Fruit fly (Drosophila melanogaster) whole organism, embryonic: Measurements from ENCODE around the gene CG8379.

Source experiments
- CG10267 ChIP-seq: fragments of 200-800 bp; sonication (Bioruptor generic); optimal IDR thresholded peaks from 2 replicates; lab custom pipeline; 2018; ENCODE audit warnings: missing biosample characterization, mild to moderate bottlenecking, missing genetic modification characterization, moderate library complexity
- CG10654 ChIP-seq: fragments of 200-800 bp; sonication (Bioruptor generic); optimal IDR thresholded peaks from 2 replicates; lab custom pipeline; 2016; ENCODE audit warnings: missing biosample characterization, missing genetic modification characterization
- CG10979 ChIP-seq: fragments of 200-800 bp; sonication (Bioruptor generic); optimal IDR thresholded peaks from 2 replicates; lab custom pipeline; 2018; ENCODE audit warnings: missing biosample characterization, mild to moderate bottlenecking, missing genetic modification characterization, moderate library complexity
- CG11247 ChIP-seq: fragments of 200-800 bp; sonication (Bioruptor generic); IDR thresholded peaks from 2 replicates; pipeline ENCODE4 v1.3.6; 2022; ENCODE audit warnings: missing biosample characterization, missing genetic modification characterization
- CG11560 ChIP-seq: fragments of 200-800 bp; sonication (Bioruptor generic); IDR thresholded peaks from 3 replicates; pipeline ENCODE4 v1.3.6; 2022; ENCODE audit warnings: missing biosample characterization, missing genetic modification characterization
- CG12299 ChIP-seq: fragments of 200-800 bp; sonication (Bioruptor generic); optimal IDR thresholded peaks from 2 replicates; lab custom pipeline; 2018; ENCODE audit warnings: missing biosample characterization, mild to moderate bottlenecking, missing genetic modification characterization
- CG12942 ChIP-seq: fragments of 200-800 bp; sonication (Bioruptor generic); optimal IDR thresholded peaks from 3 replicates; lab custom pipeline; 2016; ENCODE audit warnings: missing biosample characterization, missing genetic modification characterization
- CG14050 ChIP-seq: fragments of 200-800 bp; sonication (Bioruptor generic); IDR thresholded peaks from 3 replicates; pipeline ENCODE4 v1.3.6; 2022; ENCODE audit warnings: missing biosample characterization, missing genetic modification characterization
- CG15269 ChIP-seq: fragments of 200-800 bp; sonication (Bioruptor generic); optimal IDR thresholded peaks from 2 replicates; lab custom pipeline; 2018; ENCODE audit warnings: missing biosample characterization, mild to moderate bottlenecking, missing genetic modification characterization, moderate library complexity
- CG15479 ChIP-seq: fragments of 200-800 bp; sonication (Bioruptor generic); optimal IDR thresholded peaks from 3 replicates; lab custom pipeline; 2019; ENCODE audit warnings: missing biosample characterization, mild to moderate bottlenecking, missing genetic modification characterization, moderate library complexity
- CG15514 ChIP-seq: fragments of 200-800 bp; sonication (Bioruptor generic); optimal IDR thresholded peaks from 3 replicates; lab custom pipeline; 2017; ENCODE audit warnings: missing biosample characterization, missing genetic modification characterization, mild to moderate bottlenecking, moderate library complexity, missing genetic modification reagents
- CG17385 ChIP-seq: fragments of 200-800 bp; sonication (Bioruptor generic); optimal IDR thresholded peaks from 3 replicates; lab custom pipeline; 2018; ENCODE audit warnings: missing biosample characterization, mild to moderate bottlenecking, missing genetic modification characterization
- CG2120 ChIP-seq: fragments of 200-800 bp; sonication (Bioruptor generic); optimal IDR thresholded peaks from 3 replicates; lab custom pipeline; 2016; ENCODE audit warnings: missing biosample characterization, missing genetic modification characterization
- CG3281 ChIP-seq: fragments of 200-800 bp; sonication (Bioruptor generic); optimal IDR thresholded peaks from 3 replicates; lab custom pipeline; 2017; ENCODE audit warnings: missing biosample characterization, mild to moderate bottlenecking, missing genetic modification characterization
- CG5180 ChIP-seq: fragments of 200-800 bp; sonication (Bioruptor generic); optimal IDR thresholded peaks from 3 replicates; lab custom pipeline; 2017; ENCODE audit warnings: missing biosample characterization, missing genetic modification characterization, mild to moderate bottlenecking, moderate library complexity, missing genetic modification reagents
- CG6791 ChIP-seq: fragments of 200-800 bp; sonication (Bioruptor generic); IDR thresholded peaks from 3 replicates; pipeline ENCODE4 v1.3.6; 2022; ENCODE audit warnings: missing biosample characterization, missing genetic modification characterization; ENCODE audit not compliant: partially characterized antibody
- CG7357 ChIP-seq: fragments of 200-800 bp; sonication (Bioruptor generic); IDR thresholded peaks from 3 replicates; pipeline ENCODE4 v1.3.6; 2022; ENCODE audit warnings: missing biosample characterization, missing genetic modification characterization
- CG8765 ChIP-seq: fragments of 200-800 bp; sonication (Bioruptor generic); IDR thresholded peaks from 2 replicates; pipeline ENCODE4 v1.3.6; 2022; ENCODE audit warnings: missing biosample characterization, missing genetic modification characterization
- CG9817 ChIP-seq: fragments of 200-800 bp; sonication (Bioruptor generic); optimal IDR thresholded peaks from 2 replicates; lab custom pipeline; 2018; ENCODE audit warnings: missing biosample characterization, mild to moderate bottlenecking, missing genetic modification characterization, moderate library complexity
- Dip2 ChIP-seq: fragments of 200-800 bp; sonication (Bioruptor generic); IDR thresholded peaks from 2 replicates; pipeline ENCODE4 v1.3.6; 2022; ENCODE audit warnings: missing biosample characterization, missing genetic modification characterization
- E2f1 ChIP-seq: fragments of 200-800 bp; sonication (Bioruptor generic); IDR thresholded peaks from 2 replicates; pipeline ENCODE4 v1.3.6; 2022; ENCODE audit warnings: missing biosample characterization, missing genetic modification characterization
- HmgD ChIP-seq: fragments of 200-800 bp; sonication (Bioruptor generic); optimal IDR thresholded peaks from 3 replicates; lab custom pipeline; 2016; ENCODE audit warnings: missing biosample characterization, missing genetic modification characterization
- Hmr ChIP-seq: fragments of 200-800 bp; sonication (Bioruptor generic); optimal IDR thresholded peaks from 3 replicates; lab custom pipeline; 2017; ENCODE audit warnings: mild to moderate bottlenecking, missing biosample characterization, missing genetic modification reagents, missing genetic modification characterization
- Lim3 ChIP-seq: fragments of 200-800 bp; sonication (Bioruptor generic); IDR thresholded peaks from 2 replicates; pipeline ENCODE4 v1.3.6; 2022; ENCODE audit warnings: missing biosample characterization, missing genetic modification characterization
- NFAT ChIP-seq: fragments of 200-800 bp; sonication (Bioruptor generic); IDR thresholded peaks from 2 replicates; pipeline ENCODE4 v1.3.6; 2022; ENCODE audit warnings: missing biosample characterization, missing genetic modification characterization
- Nf-YA ChIP-seq: fragments of 200-800 bp; sonication (Bioruptor generic); IDR thresholded peaks from 2 replicates; pipeline ENCODE4 v1.3.6; 2022; ENCODE audit warnings: missing biosample characterization, missing genetic modification characterization
- Ptx1 ChIP-seq: fragments of 200-800 bp; sonication (Bioruptor generic); IDR thresholded peaks from 2 replicates; pipeline ENCODE4 v1.3.6; 2022; ENCODE audit warnings: missing biosample characterization, missing genetic modification characterization
- Rx ChIP-seq: fragments of 200-800 bp; sonication (Bioruptor generic); IDR thresholded peaks from 2 replicates; pipeline ENCODE4 v1.3.6; 2022; ENCODE audit warnings: missing biosample characterization, missing genetic modification characterization
- Tbp ChIP-seq: fragments of >200 bp; optimal IDR thresholded peaks from 2 replicates; lab custom pipeline; 2018; ENCODE audit warnings: missing biosample characterization, missing genetic modification characterization
- Xbp1 ChIP-seq: fragments of 200-800 bp; sonication (Bioruptor generic); optimal IDR thresholded peaks from 3 replicates; lab custom pipeline; 2016; ENCODE audit warnings: missing biosample characterization, mild to moderate bottlenecking, missing genetic modification characterization
- ash1 ChIP-seq: fragments of 200-800 bp; sonication (Bioruptor generic); optimal IDR thresholded peaks from 2 replicates; lab custom pipeline; 2018; ENCODE audit warnings: missing biosample characterization, mild to moderate bottlenecking, missing genetic modification characterization
- corto ChIP-seq: fragments of 200-800 bp; sonication (Bioruptor generic); optimal IDR thresholded peaks from 2 replicates; lab custom pipeline; 2016; ENCODE audit warnings: missing biosample characterization, mild to moderate bottlenecking, missing genetic modification characterization, moderate library complexity
- cwo ChIP-seq: fragments of 200-800 bp; sonication (Bioruptor generic); optimal IDR thresholded peaks from 3 replicates; lab custom pipeline; 2017; ENCODE audit warnings: missing biosample characterization, missing genetic modification characterization, mild to moderate bottlenecking, moderate library complexity, missing genetic modification reagents
- en ChIP-seq: fragments of 200-800 bp; sonication (Bioruptor generic); optimal IDR thresholded peaks from 2 replicates; lab custom pipeline; 2016; ENCODE audit warnings: missing biosample characterization, missing genetic modification characterization
- grn ChIP-seq: fragments of 200-800 bp; sonication (Bioruptor generic); optimal IDR thresholded peaks from 3 replicates; lab custom pipeline; 2017; ENCODE audit warnings: missing biosample characterization, missing genetic modification characterization
- hth ChIP-seq: fragments of >200 bp; optimal IDR thresholded peaks from 2 replicates; lab custom pipeline; 2017; ENCODE audit warnings: inconsistent platforms
- jumu ChIP-seq: fragments of 200-800 bp; sonication (Bioruptor generic); optimal IDR thresholded peaks from 3 replicates; lab custom pipeline; 2016; ENCODE audit warnings: missing biosample characterization, missing genetic modification characterization
- klu ChIP-seq: fragments of 200-800 bp; sonication (Bioruptor generic); IDR thresholded peaks from 2 replicates; pipeline ENCODE4 v1.3.6; 2022; ENCODE audit warnings: missing biosample characterization, missing genetic modification characterization
- mirr ChIP-seq: fragments of 200-800 bp; sonication (Bioruptor generic); optimal IDR thresholded peaks from 3 replicates; lab custom pipeline; 2018; ENCODE audit warnings: missing biosample characterization, mild to moderate bottlenecking, missing genetic modification characterization
- mld ChIP-seq: fragments of 200-800 bp; sonication (Bioruptor generic); IDR thresholded peaks from 3 replicates; pipeline ENCODE4 v1.3.6; 2022; ENCODE audit warnings: missing biosample characterization, missing genetic modification characterization; ENCODE audit not compliant: partially characterized antibody
- nau ChIP-seq: fragments of 200-800 bp; sonication (Bioruptor generic); optimal IDR thresholded peaks from 3 replicates; lab custom pipeline; 2017; ENCODE audit warnings: missing biosample characterization, mild to moderate bottlenecking, missing genetic modification characterization, missing genetic modification reagents
- pb ChIP-seq: fragments of 200-800 bp; sonication (Bioruptor generic); optimal IDR thresholded peaks from 3 replicates; lab custom pipeline; 2016; ENCODE audit warnings: missing biosample characterization, missing genetic modification characterization
- pita ChIP-seq: fragments of 200-800 bp; sonication (Bioruptor generic); optimal IDR thresholded peaks from 2 replicates; lab custom pipeline; 2017; ENCODE audit warnings: missing biosample characterization, mild to moderate bottlenecking, missing genetic modification characterization
- pros ChIP-seq: fragments of 200-800 bp; sonication (Bioruptor generic); optimal IDR thresholded peaks from 3 replicates; lab custom pipeline; 2019; ENCODE audit warnings: missing biosample characterization, mild to moderate bottlenecking, missing genetic modification characterization, moderate library complexity
- pum ChIP-seq: fragments of 200-800 bp; sonication (Bioruptor generic); optimal IDR thresholded peaks from 2 replicates; lab custom pipeline; 2016; ENCODE audit warnings: missing biosample characterization, missing genetic modification characterization
- salm ChIP-seq: fragments of 200-800 bp; sonication (Bioruptor generic); optimal IDR thresholded peaks from 2 replicates; lab custom pipeline; 2018; ENCODE audit warnings: missing biosample characterization, mild to moderate bottlenecking, missing genetic modification characterization
- sna ChIP-seq: fragments of 200-800 bp; sonication (Bioruptor generic); IDR thresholded peaks from 2 replicates; pipeline ENCODE4 v1.3.6; 2022; ENCODE audit warnings: missing biosample characterization, missing genetic modification characterization; ENCODE audit not compliant: partially characterized antibody
- stwl ChIP-seq: fragments of 200-800 bp; sonication (Bioruptor generic); optimal IDR thresholded peaks from 3 replicates; lab custom pipeline; 2018; ENCODE audit warnings: missing biosample characterization, mild to moderate bottlenecking, missing genetic modification characterization, moderate library complexity
- sug ChIP-seq: fragments of 200-800 bp; optimal IDR thresholded peaks from 2 replicates; lab custom pipeline; 2019; ENCODE audit warnings: missing biosample characterization, mild to moderate bottlenecking, missing genetic modification characterization, moderate library complexity
- zfh2 ChIP-seq: fragments of 200-800 bp; sonication (Bioruptor generic); optimal IDR thresholded peaks from 2 replicates; lab custom pipeline; 2016; ENCODE audit warnings: missing biosample characterization, missing genetic modification characterization

The CG8379 gene

DNA sequence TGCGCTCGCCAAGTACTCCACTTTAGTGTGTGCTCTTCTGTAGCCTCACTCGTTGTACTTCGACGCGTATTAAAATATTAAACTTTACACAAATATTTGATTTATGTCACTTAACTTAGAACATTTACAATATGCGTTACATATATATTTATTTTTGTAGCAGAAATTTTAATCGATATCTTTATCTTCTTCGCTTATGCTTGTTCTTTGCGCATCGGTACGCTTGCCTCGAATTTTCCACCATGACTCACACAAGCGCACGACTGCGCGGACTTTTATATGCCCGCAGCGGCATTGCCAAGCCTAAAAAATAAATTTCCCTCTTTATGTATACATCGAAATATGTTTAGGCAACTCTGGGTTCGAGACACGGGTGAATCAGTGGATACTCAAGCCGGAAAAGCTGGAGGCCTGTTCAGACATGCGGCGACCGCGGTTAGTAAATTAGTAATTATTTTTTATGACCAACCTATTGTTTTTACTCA, 3.7 kb upstream of the CG8379 start, which contains the start of gene aqz (continued):
- TF ChIP-seq Ptx1 (GFP tag; lab: Robert Waterston, UW) (peak; percentile 51), CG8765 (GFP tag; lab: Robert Waterston, UW) (peak; percentile 9; the same call in 1 of the 2 replicates), sug (tag; lab: Kevin White, UChicago) (peak; percentile 80), CG15514 (GFP tag; lab: Kevin White, UChicago) (peak; percentile 93), mirr (GFP tag; lab: Kevin White, UChicago) (peak; percentile 74), CG7357 (GFP tag; lab: Robert Waterston, UW) (peak; percentile 44; the same call in 1 of the 3 replicates), CG6791 (GFP tag; lab: Robert Waterston, UW) (peak; percentile 58; the same call in 1 of the 3 replicates), Hmr (GFP tag; lab: Kevin White, UChicago) (peak; percentile 85), CG15479 (GFP tag; lab: Kevin White, UChicago) (peak; percentile 78), Nf-YA (GFP tag; lab: Robert Waterston, UW) (peak; percentile 24; the same call in 1 of the 2 replicates), pum (peak; percentile 31), CG10267 (tag; lab: Kevin White, UChicago) (peak; percentile 71), CG17385 (GFP tag; lab: Kevin White, UChicago) (peak; percentile 73), pros (GFP tag; lab: Kevin White, UChicago) (no peak), klu (peak; percentile 28; the same call in 1 of the 2 replicates), pita (GFP tag; lab: Kevin White, UChicago) (peak; percentile 93), Lim3 (GFP tag; lab: Robert Waterston, UW) (no peak), hth (lab: Kevin White, UChicago) (no peak), Rx (GFP tag; lab: Robert Waterston, UW) (no peak), Dip2 (GFP tag; lab: Robert Waterston, UW) (no peak), CG3281 (peak; percentile 40), cwo (GFP tag; lab: Kevin White, UChicago) (peak; percentile 64), grn (GFP tag; lab: Kevin White, UChicago) (peak; percentile 89), jumu (GFP tag; lab: Kevin White, UChicago) (peak; percentile 51), CG11247 (peak; percentile 73), stwl (tag; lab: Kevin White, UChicago) (peak; percentile 84), HmgD (GFP tag; lab: Kevin White, UChicago) (peak; percentile 81), en (GFP tag; lab: Kevin White, UChicago) (no peak), CG5180 (GFP tag; lab: Kevin White, UChicago) (no peak), CG14050 (GFP tag; lab: Robert Waterston, UW) (no peak; the same call in 2 of the 3 replicates), salm (tag; lab: Kevin White, UChicago) (peak; percentile 37), CG11560 (tag; lab: Robert Waterston, UW) (peak; percentile 58; the same call in 2 of the 3 replicates), ash1 (peak; percentile 78), Xbp1 (peak; percentile 58), mld (GFP tag; lab: Robert Waterston, UW) (peak; percentile 69; the same call in 1 of the 3 replicates), Tbp (GFP tag; lab: Kevin White, UChicago) (peak; percentile 72), nau (GFP tag; lab: Kevin White, UChicago) (no peak), CG12942 (GFP tag; lab: Kevin White, UChicago) (peak; percentile 28), CG2120 (peak; percentile 77), CG9817 (tag; lab: Kevin White, UChicago) (peak; percentile 66), CG12299 (tag; lab: Kevin White, UChicago) (peak; percentile 39), sna (GFP tag; lab: Robert Waterston, UW) (peak; percentile 23; the same call in 1 of the 2 replicates), pb (GFP tag; lab: Kevin White, UChicago) (peak; percentile 59), NFAT (GFP tag; lab: Robert Waterston, UW) (peak; percentile 72), CG10654 (peak; percentile 18), CG10979 (peak; percentile 37), zfh2 (GFP tag; lab: Kevin White, UChicago) (peak; percentile 58), E2f1 (GFP tag; lab: Robert Waterston, UW) (peak; percentile 57; the same call in 1 of the 2 replicates), CG15269 (tag; lab: Kevin White, UChicago) (no peak), corto (GFP tag; lab: Kevin White, UChicago) (no peak)
